Fruit fly (Drosophila melanogaster) whole organism, embryonic: ENCODE results near the gene DIP2.

Experiments
- ATbp ChIP-seq: fragments of 200-800 bp; sonication (Bioruptor generic); optimal IDR thresholded peaks from 2 replicates; lab custom pipeline; 2017; ENCODE audit warnings: missing biosample characterization, mild to moderate bottlenecking, missing genetic modification characterization, missing genetic modification reagents
- BtbVII ChIP-seq: fragments of 200-800 bp; sonication (Bioruptor generic); optimal IDR thresholded peaks from 3 replicates; lab custom pipeline; 2017; ENCODE audit warnings: missing biosample characterization, mild to moderate bottlenecking, missing genetic modification characterization
- CG1024 ChIP-seq: fragments of 200-800 bp; sonication (Bioruptor generic); IDR thresholded peaks from 2 replicates; pipeline ENCODE4 v1.3.6; 2022; ENCODE audit warnings: missing biosample characterization, missing genetic modification characterization
- CG10274 ChIP-seq: fragments of 200-800 bp; sonication (Bioruptor generic); optimal IDR thresholded peaks from 3 replicates; lab custom pipeline; 2017; ENCODE audit warnings: missing biosample characterization, mild to moderate bottlenecking, missing genetic modification characterization
- CG10543 ChIP-seq: fragments of 200-800 bp; sonication (Bioruptor generic); optimal IDR thresholded peaks from 3 replicates; lab custom pipeline; 2017; ENCODE audit warnings: missing biosample characterization, mild to moderate bottlenecking, missing genetic modification characterization, moderate library complexity
- CG11695 ChIP-seq: fragments of 200-800 bp; sonication (Bioruptor generic); IDR thresholded peaks from 3 replicates; pipeline ENCODE4 v1.3.6; 2022; ENCODE audit warnings: missing biosample characterization, missing genetic modification characterization
- CG11696 ChIP-seq: fragments of 200-800 bp; sonication (Bioruptor generic); IDR thresholded peaks from 2 replicates; pipeline ENCODE4 v1.3.6; 2022; ENCODE audit warnings: missing biosample characterization, missing genetic modification characterization
- CG12391 ChIP-seq: fragments of 200-800 bp; sonication (Bioruptor generic); optimal IDR thresholded peaks from 3 replicates; lab custom pipeline; 2018; ENCODE audit warnings: missing biosample characterization, mild to moderate bottlenecking, missing genetic modification characterization, moderate library complexity
- CG12659 ChIP-seq: fragments of 200-800 bp; sonication (Bioruptor generic); optimal IDR thresholded peaks from 3 replicates; lab custom pipeline; 2017; ENCODE audit warnings: mild to moderate bottlenecking, missing biosample characterization, missing genetic modification reagents, missing genetic modification characterization
- CG13624 ChIP-seq: fragments of 200-800 bp; sonication (Bioruptor generic); optimal IDR thresholded peaks from 2 replicates; lab custom pipeline; 2016; ENCODE audit warnings: missing biosample characterization, missing genetic modification characterization
- CG13775 ChIP-seq: fragments of 200-800 bp; sonication (Bioruptor generic); optimal IDR thresholded peaks from 3 replicates; lab custom pipeline; 2017; ENCODE audit warnings: missing biosample characterization, mild to moderate bottlenecking, missing genetic modification characterization
- CG13894 ChIP-seq: fragments of 200-800 bp; sonication (Bioruptor generic); optimal IDR thresholded peaks from 3 replicates; lab custom pipeline; 2018; ENCODE audit warnings: missing biosample characterization, mild to moderate bottlenecking, missing genetic modification characterization, moderate library complexity
- CG14710 ChIP-seq: fragments of 200-800 bp; sonication (Bioruptor generic); optimal IDR thresholded peaks from 3 replicates; lab custom pipeline; 2019; ENCODE audit warnings: missing biosample characterization, mild to moderate bottlenecking, missing genetic modification characterization, moderate library complexity
- CG1529 ChIP-seq: fragments of 200-800 bp; sonication (Bioruptor generic); optimal IDR thresholded peaks from 3 replicates; lab custom pipeline; 2018; ENCODE audit warnings: missing biosample characterization, missing genetic modification characterization
- CG15514 ChIP-seq: fragments of 200-800 bp; sonication (Bioruptor generic); optimal IDR thresholded peaks from 3 replicates; lab custom pipeline; 2017; ENCODE audit warnings: missing biosample characterization, missing genetic modification characterization, mild to moderate bottlenecking, moderate library complexity, missing genetic modification reagents
- CG2199 ChIP-seq: fragments of 200-800 bp; sonication (Bioruptor generic); IDR thresholded peaks from 3 replicates; pipeline ENCODE4 v1.3.6; 2022; ENCODE audit warnings: missing biosample characterization, missing genetic modification characterization
- CG2889 ChIP-seq: fragments of 200-800 bp; sonication (Bioruptor generic); IDR thresholded peaks from 3 replicates; pipeline ENCODE4 v1.3.6; 2022; ENCODE audit warnings: missing biosample characterization, missing genetic modification characterization
- CG31365 ChIP-seq: fragments of 200-800 bp; sonication (Bioruptor generic); optimal IDR thresholded peaks from 2 replicates; lab custom pipeline; 2018; ENCODE audit warnings: missing biosample characterization, mild to moderate bottlenecking, missing genetic modification characterization
- CG33213 ChIP-seq: fragments of 200-800 bp; sonication (Bioruptor generic); optimal IDR thresholded peaks from 3 replicates; lab custom pipeline; 2016; ENCODE audit warnings: missing biosample characterization, missing genetic modification characterization
- CG34224 ChIP-seq: fragments of 200-800 bp; sonication (Bioruptor generic); IDR thresholded peaks from 3 replicates; pipeline ENCODE4 v1.3.6; 2022; ENCODE audit warnings: missing biosample characterization, missing genetic modification characterization; ENCODE audit not compliant: partially characterized antibody
- CG3847 ChIP-seq: fragments of 200-800 bp; sonication (Bioruptor generic); IDR thresholded peaks from 2 replicates; pipeline ENCODE4 v1.3.6; 2022; ENCODE audit warnings: missing biosample characterization, missing genetic modification characterization
- CG4404 ChIP-seq: fragments of 200-800 bp; sonication (Bioruptor generic); IDR thresholded peaks from 2 replicates; pipeline ENCODE4 v1.3.6; 2022; ENCODE audit warnings: missing biosample characterization, missing genetic modification characterization
- CG8765 ChIP-seq: fragments of 200-800 bp; sonication (Bioruptor generic); IDR thresholded peaks from 2 replicates; pipeline ENCODE4 v1.3.6; 2022; ENCODE audit warnings: missing biosample characterization, missing genetic modification characterization
- CG9797 ChIP-seq: fragments of 200-800 bp; sonication (Bioruptor generic); optimal IDR thresholded peaks from 3 replicates; lab custom pipeline; 2018; ENCODE audit warnings: missing biosample characterization, mild to moderate bottlenecking, missing genetic modification characterization
- Chrac-16 ChIP-seq: fragments of 200-800 bp; sonication (Bioruptor generic); optimal IDR thresholded peaks from 3 replicates; lab custom pipeline; 2016; ENCODE audit warnings: missing biosample characterization, missing genetic modification characterization
- Dbx ChIP-seq: fragments of 200-800 bp; sonication (Bioruptor generic); IDR thresholded peaks from 3 replicates; pipeline ENCODE4 v1.3.6; 2022; ENCODE audit warnings: missing biosample characterization, missing genetic modification characterization
- Doc2 ChIP-seq: fragments of 200-800 bp; sonication (Bioruptor generic); IDR thresholded peaks from 2 replicates; pipeline ENCODE4 v1.3.6; 2022; ENCODE audit warnings: missing biosample characterization, missing genetic modification characterization
- Eip74EF ChIP-seq, 2 experiments: fragments of 200-800 bp in 1 of 2; fragments of >200 bp in 1 of 2; sonication (Bioruptor generic) in 1 of 2; optimal IDR thresholded peaks; 2 replicates each; lab custom pipeline; 2017 to 2019; ENCODE audit warnings: missing biosample characterization in 2 of 2, missing genetic modification characterization in 2 of 2, mild to moderate bottlenecking in 1 of 2, moderate library complexity in 1 of 2
- Fer2 ChIP-seq: fragments of 200-800 bp; sonication (Bioruptor generic); optimal IDR thresholded peaks from 2 replicates; lab custom pipeline; 2018; ENCODE audit warnings: missing biosample characterization, mild to moderate bottlenecking, missing genetic modification characterization, moderate library complexity
- Gsc ChIP-seq: fragments of 200-800 bp; sonication (Bioruptor generic); IDR thresholded peaks from 2 replicates; pipeline ENCODE4 v1.3.6; 2022; ENCODE audit warnings: missing biosample characterization, missing genetic modification characterization
- Hand ChIP-seq: fragments of 200-800 bp; sonication (Bioruptor generic); optimal IDR thresholded peaks from 2 replicates; lab custom pipeline; 2017; ENCODE audit warnings: mild to moderate bottlenecking, missing biosample characterization, missing genetic modification reagents, missing genetic modification characterization
- HmgZ ChIP-seq: fragments of 200-800 bp; sonication (Bioruptor generic); optimal IDR thresholded peaks from 2 replicates; lab custom pipeline; 2018; ENCODE audit warnings: missing biosample characterization, mild to moderate bottlenecking, missing genetic modification characterization
- Jarid2 ChIP-seq: fragments of 200-800 bp; sonication (Bioruptor generic); optimal IDR thresholded peaks from 3 replicates; lab custom pipeline; 2017; ENCODE audit warnings: mild to moderate bottlenecking, missing biosample characterization, missing genetic modification reagents, missing genetic modification characterization
- Max ChIP-seq: fragments of 200-800 bp; sonication (Bioruptor generic); optimal IDR thresholded peaks from 2 replicates; lab custom pipeline; 2016; ENCODE audit warnings: missing biosample characterization, mild to moderate bottlenecking, missing genetic modification characterization
- Poxn ChIP-seq: fragments of 200-800 bp; sonication (Bioruptor generic); IDR thresholded peaks from 2 replicates; pipeline ENCODE4 v1.3.6; 2022; ENCODE audit warnings: missing biosample characterization, missing genetic modification characterization
- Six4 ChIP-seq: fragments of 200-800 bp; sonication (Bioruptor generic); optimal IDR thresholded peaks from 2 replicates; lab custom pipeline; 2016; ENCODE audit warnings: missing biosample characterization, missing genetic modification characterization
- Sry-δ ChIP-seq: fragments of 200-800 bp; sonication (Bioruptor generic); optimal IDR thresholded peaks from 2 replicates; lab custom pipeline; 2016; ENCODE audit warnings: missing biosample characterization, missing genetic modification characterization
- TFAM ChIP-seq: fragments of 200-800 bp; sonication (Bioruptor generic); optimal IDR thresholded peaks from 2 replicates; lab custom pipeline; 2017; ENCODE audit warnings: missing biosample characterization, missing genetic modification characterization, inconsistent platforms
- YL-1 ChIP-seq: fragments of 200-800 bp; sonication (Bioruptor generic); optimal IDR thresholded peaks from 3 replicates; lab custom pipeline; 2017; ENCODE audit warnings: missing biosample characterization, mild to moderate bottlenecking, missing genetic modification characterization
- amos ChIP-seq: fragments of 200-800 bp; sonication (Bioruptor generic); IDR thresholded peaks from 2 replicates; pipeline ENCODE4 v1.3.6; 2022; ENCODE audit warnings: missing biosample characterization, missing genetic modification characterization; ENCODE audit not compliant: partially characterized antibody
- bigmax ChIP-seq: fragments of 200-800 bp; sonication (Bioruptor generic); optimal IDR thresholded peaks from 2 replicates; lab custom pipeline; 2018; ENCODE audit warnings: missing biosample characterization, mild to moderate bottlenecking, missing genetic modification characterization
- dysf ChIP-seq: fragments of 200-800 bp; sonication (Bioruptor generic); IDR thresholded peaks from 3 replicates; pipeline ENCODE4 v1.3.6; 2022; ENCODE audit warnings: missing biosample characterization, missing genetic modification characterization
- ftz-f1 ChIP-seq: fragments of 200-800 bp; sonication (Bioruptor generic); optimal IDR thresholded peaks from 2 replicates; lab custom pipeline; 2016; ENCODE audit warnings: missing biosample characterization, missing genetic modification characterization
- gfzf ChIP-seq: fragments of 200-800 bp; sonication (Bioruptor generic); optimal IDR thresholded peaks from 2 replicates; lab custom pipeline; 2016; ENCODE audit warnings: missing biosample characterization, mild to moderate bottlenecking, missing genetic modification characterization, moderate library complexity
- nom ChIP-seq: fragments of 200-800 bp; sonication (Bioruptor generic); optimal IDR thresholded peaks from 2 replicates; lab custom pipeline; 2017; ENCODE audit warnings: missing biosample characterization, missing genetic modification characterization, mild to moderate bottlenecking, moderate library complexity, missing genetic modification reagents
- peb ChIP-seq: fragments of 200-800 bp; sonication (Bioruptor generic); IDR thresholded peaks from 2 replicates; pipeline ENCODE4 v1.3.6; 2022; ENCODE audit warnings: missing biosample characterization, missing genetic modification characterization
- row ChIP-seq: fragments of 200-800 bp; sonication (Bioruptor generic); IDR thresholded peaks from 3 replicates; pipeline ENCODE4 v1.3.6; 2022; ENCODE audit warnings: missing biosample characterization, missing genetic modification characterization
- run ChIP-seq: fragments of 200-800 bp; sonication (Bioruptor generic); optimal IDR thresholded peaks from 3 replicates; lab custom pipeline; 2018; ENCODE audit warnings: missing biosample characterization, mild to moderate bottlenecking, missing genetic modification characterization
- ssp ChIP-seq: fragments of 200-800 bp; sonication (Bioruptor generic); IDR thresholded peaks from 2 replicates; pipeline ENCODE4 v1.3.6; 2022; ENCODE audit warnings: missing biosample characterization, missing genetic modification characterization
- toy ChIP-seq: fragments of 200-800 bp; sonication (Bioruptor generic); IDR thresholded peaks from 2 replicates; pipeline ENCODE4 v1.3.6; 2022; ENCODE audit warnings: missing biosample characterization, missing genetic modification characterization
- zfh2 ChIP-seq: fragments of 200-800 bp; sonication (Bioruptor generic); optimal IDR thresholded peaks from 2 replicates; lab custom pipeline; 2016; ENCODE audit warnings: missing biosample characterization, missing genetic modification characterization

DIP2 gene

DNA sequence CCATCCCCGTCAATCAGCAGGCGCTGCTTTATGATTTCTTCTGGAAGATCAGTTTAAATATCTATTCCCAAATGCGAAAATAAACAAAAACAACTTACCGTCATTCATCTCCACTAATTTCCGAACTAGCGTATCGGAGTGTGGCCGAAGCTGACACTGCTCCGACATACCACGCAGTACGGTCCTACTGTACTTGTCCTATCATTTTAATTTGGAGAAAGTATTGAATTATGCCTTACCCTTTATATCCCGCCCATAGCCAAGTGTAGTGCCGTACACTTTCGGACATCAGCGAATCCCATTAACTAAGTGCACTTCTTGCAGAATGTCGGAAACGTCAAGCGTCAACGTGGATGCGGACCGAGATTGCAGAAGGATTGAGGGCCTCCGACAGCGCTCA is 45.2 kb downstream of the DIP2 start, which contains the start of the genes thoc7 and Dis3l2 (continued):
- no peak for TF ChIP-seq CG11695 (GFP tag; lab: Robert Waterston, UW)
- peak; percentile 16 for TF ChIP-seq Sry-δ (GFP tag; lab: Kevin White, UChicago)
- TF ChIP-seq CG33213 (GFP tag; lab: Kevin White, UChicago): no peak
- no peak for TF ChIP-seq Eip74EF (GFP tag; optimal IDR thresholded peaks at IDR 0.05; lab: Kevin White, UChicago)
- TF ChIP-seq gfzf (GFP tag; lab: Kevin White, UChicago): peak; percentile 87
- peak; percentile 29; the same call in 1 of the 2 replicates for TF ChIP-seq amos
- TF ChIP-seq Gsc: no peak
- TF ChIP-seq CG1024 (GFP tag; lab: Robert Waterston, UW): no peak
- TF ChIP-seq ssp (GFP tag; lab: Robert Waterston, UW): no peak
- no peak for TF ChIP-seq zfh2 (GFP tag; lab: Kevin White, UChicago)
- TF ChIP-seq CG2199 (GFP tag; lab: Robert Waterston, UW): no peak
- TF ChIP-seq Fer2 (tag; lab: Kevin White, UChicago): no peak
- no peak for TF ChIP-seq CG4404 (GFP tag; lab: Robert Waterston, UW)
- TF ChIP-seq nom (GFP tag; lab: Kevin White, UChicago): no peak
- no peak for TF ChIP-seq CG1529 (GFP tag; lab: Kevin White, UChicago)
- TF ChIP-seq TFAM (GFP tag; lab: Kevin White, UChicago): no peak
- peak; percentile 44 for TF ChIP-seq YL-1 (GFP tag; lab: Kevin White, UChicago)
- no peak for TF ChIP-seq ftz-f1 (GFP tag; lab: Kevin White, UChicago)
- TF ChIP-seq peb (GFP tag; lab: Robert Waterston, UW): no peak
- peak; percentile 16 for TF ChIP-seq CG14710 (tag; lab: Kevin White, UChicago)
- no peak for TF ChIP-seq toy
- no peak for TF ChIP-seq CG13624 (GFP tag; lab: Kevin White, UChicago)
- no peak for TF ChIP-seq CG12391 (tag; lab: Kevin White, UChicago)
- no peak for TF ChIP-seq Hand
- TF ChIP-seq Jarid2 (GFP tag; lab: Kevin White, UChicago): no peak
- peak; percentile 39; the same call in 1 of the 3 replicates for TF ChIP-seq CG34224 (GFP tag; lab: Robert Waterston, UW)
- TF ChIP-seq row (GFP tag; lab: Robert Waterston, UW): 0 out of 3 replicates have a peak, but pooled peaks have one; percentile 13
- no peak for TF ChIP-seq CG2889
- no peak for TF ChIP-seq Doc2 (GFP tag; lab: Robert Waterston, UW)
- TF ChIP-seq Poxn (GFP tag; lab: Robert Waterston, UW): no peak
- no peak for TF ChIP-seq CG13894 (tag; lab: Kevin White, UChicago)
- TF ChIP-seq CG8765 (GFP tag; lab: Robert Waterston, UW): no peak
- TF ChIP-seq Max: no peak
- no peak for TF ChIP-seq CG11696 (GFP tag; lab: Robert Waterston, UW)
- no peak for TF ChIP-seq CG3847 (GFP tag; lab: Robert Waterston, UW)
- peak; percentile 12 for TF ChIP-seq CG12659 (GFP tag; lab: Kevin White, UChicago)
- no peak for TF ChIP-seq dysf (GFP tag; lab: Robert Waterston, UW)
- no peak for TF ChIP-seq run (tag; lab: Kevin White, UChicago)
- no peak for TF ChIP-seq Dbx (GFP tag; lab: Robert Waterston, UW)
- no peak for TF ChIP-seq CG10543 (GFP tag; lab: Kevin White, UChicago)
- no peak for TF ChIP-seq Chrac-16 (GFP tag; lab: Kevin White, UChicago)
- TF ChIP-seq CG31365 (tag; lab: Kevin White, UChicago): no peak
- TF ChIP-seq Six4 (GFP tag; lab: Kevin White, UChicago): no peak
- TF ChIP-seq CG10274 (GFP tag; lab: Kevin White, UChicago): no peak
- TF ChIP-seq CG15514: peak; percentile 32
- TF ChIP-seq bigmax (GFP tag; lab: Kevin White, UChicago): peak; percentile 62
- no peak for TF ChIP-seq BtbVII (GFP tag; lab: Kevin White, UChicago)
- TF ChIP-seq CG13775 (GFP tag; lab: Kevin White, UChicago): no peak
- peak; percentile 0 for TF ChIP-seq HmgZ
- TF ChIP-seq ATbp (GFP tag; lab: Kevin White, UChicago): no peak
- peak; percentile 79 for TF ChIP-seq CG9797 (GFP tag; lab: Kevin White, UChicago)
